Fruit fly (Drosophila melanogaster) whole organism, embryonic: ENCODE results near the gene RpL28.

Experiments used
- Abd-B ChIP-seq: fragments of 200-800 bp; sonication (Bioruptor generic); optimal IDR thresholded peaks from 2 replicates; lab custom pipeline; 2018; ENCODE audit warnings: missing biosample characterization, mild to moderate bottlenecking, missing genetic modification characterization, moderate library complexity
- Asciz ChIP-seq: fragments of 200-800 bp; sonication (Bioruptor generic); optimal IDR thresholded peaks from 2 replicates; lab custom pipeline; 2017; ENCODE audit warnings: missing biosample characterization, mild to moderate bottlenecking, missing genetic modification characterization, missing genetic modification reagents
- Atf-2 ChIP-seq: fragments of 200-800 bp; sonication (Bioruptor generic); optimal IDR thresholded peaks from 2 replicates; lab custom pipeline; 2016; ENCODE audit warnings: missing biosample characterization, missing genetic modification characterization
- BEAF-32 ChIP-seq: fragments of 200-800 bp; sonication (Bioruptor generic); optimal IDR thresholded peaks from 3 replicates; lab custom pipeline; 2017; ENCODE audit warnings: missing biosample characterization, missing genetic modification characterization, mild to moderate bottlenecking, moderate library complexity, missing genetic modification reagents
- Bdp1 ChIP-seq: fragments of 200-800 bp; sonication (Bioruptor generic); optimal IDR thresholded peaks from 3 replicates; lab custom pipeline; 2016; ENCODE audit warnings: missing biosample characterization, missing genetic modification characterization
- Bgb ChIP-seq: fragments of 200-800 bp; sonication (Bioruptor generic); IDR thresholded peaks from 2 replicates; pipeline ENCODE4 v1.3.6; 2022; ENCODE audit warnings: missing biosample characterization, missing genetic modification characterization; ENCODE audit not compliant: partially characterized antibody
- C15 ChIP-seq: fragments of 200-800 bp; sonication (Bioruptor generic); IDR thresholded peaks from 3 replicates; pipeline ENCODE4 v1.3.6; 2022; ENCODE audit warnings: missing biosample characterization, missing genetic modification characterization
- CG10147 ChIP-seq: fragments of 200-800 bp; sonication (Bioruptor generic); optimal IDR thresholded peaks from 2 replicates; lab custom pipeline; 2019; ENCODE audit warnings: missing biosample characterization, mild to moderate bottlenecking, missing genetic modification characterization, moderate library complexity
- CG10274 ChIP-seq: fragments of 200-800 bp; sonication (Bioruptor generic); optimal IDR thresholded peaks from 3 replicates; lab custom pipeline; 2017; ENCODE audit warnings: missing biosample characterization, mild to moderate bottlenecking, missing genetic modification characterization
- CG10565 ChIP-seq: fragments of 200-800 bp; sonication (Bioruptor generic); optimal IDR thresholded peaks from 3 replicates; lab custom pipeline; 2016; ENCODE audit warnings: missing biosample characterization, mild to moderate bottlenecking, missing genetic modification characterization
- CG11696 ChIP-seq: fragments of 200-800 bp; sonication (Bioruptor generic); IDR thresholded peaks from 2 replicates; pipeline ENCODE4 v1.3.6; 2022; ENCODE audit warnings: missing biosample characterization, missing genetic modification characterization
- CG12769 ChIP-seq: fragments of 200-800 bp; sonication (Bioruptor generic); optimal IDR thresholded peaks from 2 replicates; lab custom pipeline; 2019; ENCODE audit warnings: missing biosample characterization, mild to moderate bottlenecking, missing genetic modification characterization, moderate library complexity
- CG16815 ChIP-seq: fragments of 200-800 bp; sonication (Bioruptor generic); optimal IDR thresholded peaks from 3 replicates; lab custom pipeline; 2017; ENCODE audit warnings: missing biosample characterization, mild to moderate bottlenecking, missing genetic modification characterization
- CG2129 ChIP-seq: fragments of 200-800 bp; sonication (Bioruptor generic); IDR thresholded peaks from 2 replicates; pipeline ENCODE4 v1.3.6; 2022; ENCODE audit warnings: missing biosample characterization, missing genetic modification characterization; ENCODE audit not compliant: partially characterized antibody
- CG31224 ChIP-seq: fragments of 200-800 bp; sonication (Bioruptor generic); IDR thresholded peaks from 2 replicates; pipeline ENCODE4 v1.3.6; 2022; ENCODE audit warnings: missing biosample characterization, missing genetic modification characterization
- CG34376 ChIP-seq: fragments of 200-800 bp; sonication (Bioruptor generic); optimal IDR thresholded peaks from 2 replicates; lab custom pipeline; 2018; ENCODE audit warnings: missing biosample characterization, mild to moderate bottlenecking, missing genetic modification characterization
- CG4360 ChIP-seq: fragments of 200-800 bp; sonication (Bioruptor generic); IDR thresholded peaks from 2 replicates; pipeline ENCODE4 v1.3.6; 2022; ENCODE audit warnings: missing biosample characterization, missing genetic modification characterization
- CG6272 ChIP-seq: fragments of 200-800 bp; sonication (Bioruptor generic); IDR thresholded peaks from 2 replicates; pipeline ENCODE4 v1.3.6; 2022; ENCODE audit warnings: missing biosample characterization, missing genetic modification characterization
- CG6654 ChIP-seq: fragments of 200-800 bp; sonication (Bioruptor generic); optimal IDR thresholded peaks from 2 replicates; lab custom pipeline; 2017; ENCODE audit warnings: missing biosample characterization, mild to moderate bottlenecking, missing genetic modification characterization
- CG8944 ChIP-seq: fragments of 200-800 bp; sonication (Bioruptor generic); optimal IDR thresholded peaks from 3 replicates; lab custom pipeline; 2016; ENCODE audit warnings: missing biosample characterization, missing genetic modification characterization
- D19A ChIP-seq: fragments of 200-800 bp; optimal IDR thresholded peaks from 3 replicates; lab custom pipeline; 2019; ENCODE audit warnings: missing biosample characterization, mild to moderate bottlenecking, missing genetic modification characterization, moderate library complexity
- Dek ChIP-seq: fragments of 200-800 bp; sonication (Bioruptor generic); optimal IDR thresholded peaks from 3 replicates; lab custom pipeline; 2019; ENCODE audit warnings: missing biosample characterization, mild to moderate bottlenecking, missing genetic modification characterization, moderate library complexity
- ERR ChIP-seq: fragments of 200-800 bp; sonication (Bioruptor generic); optimal IDR thresholded peaks from 2 replicates; lab custom pipeline; 2016; ENCODE audit warnings: missing biosample characterization, missing genetic modification characterization
- HmgZ ChIP-seq: fragments of 200-800 bp; sonication (Bioruptor generic); optimal IDR thresholded peaks from 2 replicates; lab custom pipeline; 2018; ENCODE audit warnings: missing biosample characterization, mild to moderate bottlenecking, missing genetic modification characterization
- Mad ChIP-seq: fragments of 200-800 bp; sonication (Bioruptor generic); optimal IDR thresholded peaks from 2 replicates; lab custom pipeline; 2016; ENCODE audit warnings: missing biosample characterization, missing genetic modification characterization
- Nf-YA ChIP-seq: fragments of 200-800 bp; sonication (Bioruptor generic); IDR thresholded peaks from 2 replicates; pipeline ENCODE4 v1.3.6; 2022; ENCODE audit warnings: missing biosample characterization, missing genetic modification characterization
- Spps ChIP-seq: fragments of 200-800 bp; sonication (Bioruptor generic); optimal IDR thresholded peaks from 2 replicates; lab custom pipeline; 2018; ENCODE audit warnings: missing biosample characterization, mild to moderate bottlenecking, missing genetic modification characterization
- Ssrp ChIP-seq: fragments of 200-800 bp; sonication (Bioruptor generic); optimal IDR thresholded peaks from 2 replicates; lab custom pipeline; 2018; ENCODE audit warnings: missing biosample characterization, mild to moderate bottlenecking, missing genetic modification characterization, moderate library complexity
- ara ChIP-seq: fragments of 200-800 bp; sonication (Bioruptor generic); IDR thresholded peaks from 2 replicates; pipeline ENCODE4 v1.3.6; 2022; ENCODE audit warnings: missing biosample characterization, missing genetic modification characterization
- ash1 ChIP-seq: fragments of 200-800 bp; sonication (Bioruptor generic); optimal IDR thresholded peaks from 2 replicates; lab custom pipeline; 2018; ENCODE audit warnings: missing biosample characterization, mild to moderate bottlenecking, missing genetic modification characterization
- bcd ChIP-seq: fragments of 200-800 bp; sonication (Bioruptor generic); optimal IDR thresholded peaks from 2 replicates; lab custom pipeline; 2017; ENCODE audit warnings: missing biosample characterization, mild to moderate bottlenecking, missing genetic modification characterization
- dm ChIP-seq: fragments of 200-800 bp; sonication (Bioruptor generic); optimal IDR thresholded peaks from 3 replicates; lab custom pipeline; 2016; ENCODE audit warnings: missing biosample characterization, missing genetic modification characterization
- ems ChIP-seq: fragments of 200-800 bp; sonication (Bioruptor generic); optimal IDR thresholded peaks from 3 replicates; lab custom pipeline; 2016; ENCODE audit warnings: missing biosample characterization, missing genetic modification characterization
- exex ChIP-seq: fragments of 200-800 bp; sonication (Bioruptor generic); optimal IDR thresholded peaks from 4 replicates; lab custom pipeline; 2018; ENCODE audit warnings: missing biosample characterization, mild to moderate bottlenecking, missing genetic modification characterization, moderate library complexity
- ftz-f1 ChIP-seq: fragments of 200-800 bp; sonication (Bioruptor generic); optimal IDR thresholded peaks from 2 replicates; lab custom pipeline; 2016; ENCODE audit warnings: missing biosample characterization, missing genetic modification characterization
- fu2 ChIP-seq: fragments of 200-800 bp; sonication (Bioruptor generic); optimal IDR thresholded peaks from 2 replicates; lab custom pipeline; 2016; ENCODE audit warnings: missing biosample characterization, missing genetic modification characterization
- gsb-n ChIP-seq: fragments of 200-800 bp; sonication (Bioruptor generic); optimal IDR thresholded peaks from 3 replicates; lab custom pipeline; 2018; ENCODE audit warnings: missing biosample characterization, mild to moderate bottlenecking, missing genetic modification characterization
- gt ChIP-seq: fragments of 200-800 bp; sonication (Bioruptor generic); IDR thresholded peaks from 2 replicates; pipeline ENCODE4 v1.3.6; 2022; ENCODE audit warnings: missing biosample characterization, missing genetic modification characterization
- hb ChIP-seq: fragments of 200-800 bp; sonication (Bioruptor generic); IDR thresholded peaks from 3 replicates; pipeline ENCODE4 v1.3.6; 2022; ENCODE audit warnings: missing biosample characterization, missing genetic modification characterization; ENCODE audit not compliant: partially characterized antibody
- hth ChIP-seq: fragments of >200 bp; optimal IDR thresholded peaks from 2 replicates; lab custom pipeline; 2017; ENCODE audit warnings: inconsistent platforms
- insv ChIP-seq, 2 experiments: fragments of 200-800 bp; sonication (Bioruptor generic); optimal IDR thresholded peaks; 3 replicates each; lab custom pipeline; 2016 to 2018; ENCODE audit warnings: missing biosample characterization in 2 of 2, missing genetic modification characterization in 2 of 2
- kni ChIP-seq: fragments of 200-800 bp; sonication (Bioruptor generic); optimal IDR thresholded peaks from 3 replicates; lab custom pipeline; 2017; ENCODE audit warnings: mild to moderate bottlenecking, missing biosample characterization, missing genetic modification reagents, missing genetic modification characterization
- lab ChIP-seq: fragments of 200-800 bp; sonication (Bioruptor generic); optimal IDR thresholded peaks from 3 replicates; lab custom pipeline; 2017; ENCODE audit warnings: missing biosample characterization, missing genetic modification characterization, mild to moderate bottlenecking, moderate library complexity, missing genetic modification reagents
- pb ChIP-seq: fragments of 200-800 bp; sonication (Bioruptor generic); optimal IDR thresholded peaks from 3 replicates; lab custom pipeline; 2016; ENCODE audit warnings: missing biosample characterization, missing genetic modification characterization
- peb ChIP-seq: fragments of 200-800 bp; sonication (Bioruptor generic); IDR thresholded peaks from 2 replicates; pipeline ENCODE4 v1.3.6; 2022; ENCODE audit warnings: missing biosample characterization, missing genetic modification characterization
- sima ChIP-seq: fragments of 200-800 bp; sonication (Bioruptor generic); optimal IDR thresholded peaks from 2 replicates; lab custom pipeline; 2016; ENCODE audit warnings: missing biosample characterization, missing genetic modification characterization
- stwl ChIP-seq: fragments of 200-800 bp; sonication (Bioruptor generic); optimal IDR thresholded peaks from 3 replicates; lab custom pipeline; 2018; ENCODE audit warnings: missing biosample characterization, mild to moderate bottlenecking, missing genetic modification characterization, moderate library complexity
- vnd ChIP-seq: fragments of 200-800 bp; sonication (Bioruptor generic); IDR thresholded peaks from 3 replicates; pipeline ENCODE4 v1.3.6; 2022; ENCODE audit warnings: missing biosample characterization, missing genetic modification characterization; ENCODE audit not compliant: partially characterized antibody

Gene RpL28

dm6 chr3L:3198447-3199402 is 24.0 kb downstream of the RpL28 start, which contains the start of the genes CG32276 and gry (continued):
- peak; percentile 87 for TF ChIP-seq lab (GFP tag; lab: Kevin White, UChicago)
- TF ChIP-seq bcd (GFP tag; lab: Kevin White, UChicago) = peak; percentile 73
- no peak for TF ChIP-seq Nf-YA
- TF ChIP-seq ara (GFP tag; lab: Robert Waterston, UW) = peak; percentile 46; the same call in 1 of the 2 replicates
- TF ChIP-seq insv (GFP tag; optimal IDR thresholded peaks at IDR 0.05; lab: Kevin White, UChicago) = peak in 1 of 2 experiments; percentile 91
- TF ChIP-seq ems (GFP tag; lab: Kevin White, UChicago) = peak; percentile 83
- TF ChIP-seq HmgZ = peak; percentile 93
- peak; percentile 66 for TF ChIP-seq CG31224 (GFP tag; lab: Robert Waterston, UW)
- TF ChIP-seq ash1 (GFP tag; lab: Kevin White, UChicago) = no peak
- TF ChIP-seq gsb-n = no peak
- peak; percentile 81 for TF ChIP-seq Atf-2 (GFP tag; lab: Kevin White, UChicago)
- TF ChIP-seq ftz-f1 = peak; percentile 83
- TF ChIP-seq CG11696 (GFP tag; lab: Robert Waterston, UW) = no peak
- peak; percentile 65 for TF ChIP-seq Bdp1 (GFP tag; lab: Kevin White, UChicago)
- peak; percentile 48 for TF ChIP-seq ERR (GFP tag; lab: Kevin White, UChicago)
- TF ChIP-seq dm (GFP tag; lab: Kevin White, UChicago) = peak; percentile 81
- TF ChIP-seq BEAF-32 (GFP tag; lab: Kevin White, UChicago) = peak; percentile 67
- TF ChIP-seq fu2 (GFP tag; lab: Kevin White, UChicago) = peak; percentile 76
- TF ChIP-seq D19A (tag; lab: Kevin White, UChicago) = no peak
- no peak for TF ChIP-seq kni (GFP tag; lab: Kevin White, UChicago)
- TF ChIP-seq CG10147 (GFP tag; lab: Kevin White, UChicago) = no peak
- no peak for TF ChIP-seq Asciz (GFP tag; lab: Kevin White, UChicago)
- peak; percentile 42 for TF ChIP-seq exex
- no peak for TF ChIP-seq hth
- no peak; the same call in 1 of the 2 replicates for TF ChIP-seq Bgb (GFP tag; lab: Robert Waterston, UW)
- peak; percentile 82 for TF ChIP-seq CG8944 (GFP tag; lab: Kevin White, UChicago)
- TF ChIP-seq stwl (tag; lab: Kevin White, UChicago) = peak; percentile 60
- TF ChIP-seq Abd-B = peak; percentile 43
- TF ChIP-seq pb (GFP tag; lab: Kevin White, UChicago) = peak; percentile 36
- TF ChIP-seq CG12769 = no peak
- peak; percentile 26 for TF ChIP-seq CG10565 (GFP tag; lab: Kevin White, UChicago)
- TF ChIP-seq Dek = peak; percentile 73
- TF ChIP-seq vnd = no peak
- peak; percentile 47 for TF ChIP-seq CG16815 (GFP tag; lab: Kevin White, UChicago)
- no peak for TF ChIP-seq CG2129 (GFP tag; lab: Robert Waterston, UW)
- TF ChIP-seq hb = no peak
- no peak for TF ChIP-seq C15 (GFP tag; lab: Robert Waterston, UW)
- TF ChIP-seq Mad = peak; percentile 82
- peak; percentile 55; the same call in 1 of the 2 replicates for TF ChIP-seq CG4360 (GFP tag; lab: Robert Waterston, UW)
- no peak for TF ChIP-seq CG10274 (GFP tag; lab: Kevin White, UChicago)
- peak; percentile 55 for TF ChIP-seq Ssrp (tag; lab: Kevin White, UChicago)
- TF ChIP-seq CG6654 (GFP tag; lab: Kevin White, UChicago) = no peak
- no peak for TF ChIP-seq peb (GFP tag; lab: Robert Waterston, UW)
- peak; percentile 75 for TF ChIP-seq CG34376 (GFP tag; lab: Kevin White, UChicago)
- TF ChIP-seq sima (GFP tag; lab: Kevin White, UChicago) = no peak
- TF ChIP-seq CG6272 (GFP tag; lab: Robert Waterston, UW) = peak; percentile 48
- peak; percentile 57 for TF ChIP-seq Spps
- TF ChIP-seq gt (GFP tag; lab: Robert Waterston, UW) = peak; percentile 35; the same call in 1 of the 2 replicates
